Fruit fly (Drosophila melanogaster) whole organism, adult: Measurements from ENCODE around the gene nAChRbeta1.
A peak's percentile ranks its signal among the peaks of the same experiment; 100 is the strongest.

Source experiments
- CG12768 ChIP-seq: fragments of 200-800 bp; sonication (Bioruptor generic); optimal IDR thresholded peaks from 2 replicates; lab custom pipeline; 2017; ENCODE audit warnings: missing biosample characterization, missing genetic modification characterization, mild to moderate bottlenecking, moderate library complexity, missing genetic modification reagents
- CG1620 ChIP-seq: fragments of 200-800 bp; sonication (Bioruptor generic); optimal IDR thresholded peaks from 2 replicates; lab custom pipeline; 2016; ENCODE audit warnings: missing biosample characterization, missing genetic modification characterization
- CG7101 ChIP-seq: fragments of 200-800 bp; sonication (Bioruptor generic); optimal IDR thresholded peaks from 2 replicates; lab custom pipeline; 2018; ENCODE audit warnings: missing biosample characterization, mild to moderate bottlenecking, missing genetic modification characterization, moderate library complexity
- Clk ChIP-seq: fragments of 200-800 bp; sonication (Bioruptor generic); optimal IDR thresholded peaks from 2 replicates; lab custom pipeline; 2017; ENCODE audit warnings: missing biosample characterization, missing genetic modification characterization
- Hr96 ChIP-seq: fragments of 200-800 bp; sonication (Bioruptor generic); optimal IDR thresholded peaks from 2 replicates; lab custom pipeline; 2016; ENCODE audit warnings: missing biosample characterization, missing genetic modification characterization
- cic ChIP-seq: fragments of 200-800 bp; sonication (Bioruptor generic); optimal IDR thresholded peaks from 2 replicates; lab custom pipeline; 2017; ENCODE audit warnings: missing biosample characterization, mild to moderate bottlenecking, missing genetic modification characterization, moderate library complexity
- kay ChIP-seq: fragments of 200-800 bp; sonication (Bioruptor generic); peaks from one replicate; lab custom pipeline; 2016; ENCODE audit warnings: missing biosample characterization, missing genetic modification characterization, borderline replicate concordance
- tj ChIP-seq: fragments of 200-800 bp; sonication (Bioruptor generic); optimal IDR thresholded peaks from 3 replicates; lab custom pipeline; 2017; ENCODE audit warnings: missing biosample characterization, mild to moderate bottlenecking, missing genetic modification characterization, moderate library complexity

DNA sequence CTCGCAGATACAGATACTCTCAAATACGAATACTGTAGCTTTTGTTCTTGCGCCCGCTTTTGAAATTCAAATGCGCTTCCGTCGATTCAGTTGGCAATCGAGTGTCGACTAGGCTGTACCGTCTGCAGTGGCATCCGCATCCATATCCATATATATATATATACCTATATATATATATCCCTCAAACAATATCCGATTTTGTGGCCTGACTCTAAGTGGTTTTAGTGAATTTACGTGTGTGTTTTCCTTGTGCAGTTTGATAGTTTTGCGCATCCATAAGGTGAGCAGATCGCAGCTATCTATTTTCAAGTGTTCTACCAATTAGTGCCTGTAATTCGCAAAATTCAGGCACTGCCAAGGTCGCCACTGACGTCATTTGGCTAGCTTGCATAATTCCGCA lies 14.6 kb upstream of the nAChRbeta1 start:
- TF ChIP-seq CG1620 (GFP tag; lab: Kevin White, UChicago) (no peak), kay (GFP tag; lab: Kevin White, UChicago) (peak; percentile 93), Clk (GFP tag; lab: Kevin White, UChicago) (no peak), Hr96 (GFP tag; lab: Kevin White, UChicago) (no peak), CG7101 (tag; lab: Kevin White, UChicago) (peak; percentile 11), cic (GFP tag; lab: Kevin White, UChicago) (no peak), CG12768 (GFP tag; lab: Kevin White, UChicago) (no peak), tj (no peak)
